Fruit fly (Drosophila melanogaster) whole organism, embryonic: ENCODE measurements around the gene sff.

Experiments used
- Antp ChIP-seq: fragments of 200-800 bp; sonication (Bioruptor generic); optimal IDR thresholded peaks from 3 replicates; lab custom pipeline; 2016; ENCODE audit warnings: missing biosample characterization, missing genetic modification characterization
- CG12104 ChIP-seq: fragments of 200-800 bp; sonication (Bioruptor generic); optimal IDR thresholded peaks from 3 replicates; lab custom pipeline; 2016; ENCODE audit warnings: missing biosample characterization, missing genetic modification characterization
- CG12219 ChIP-seq: fragments of 200-800 bp; sonication (Bioruptor generic); optimal IDR thresholded peaks from 3 replicates; lab custom pipeline; 2018; ENCODE audit warnings: missing biosample characterization, mild to moderate bottlenecking, missing genetic modification characterization
- CG12236 ChIP-seq: fragments of 200-800 bp; sonication (Bioruptor generic); optimal IDR thresholded peaks from 2 replicates; lab custom pipeline; 2016; ENCODE audit warnings: missing biosample characterization, missing genetic modification characterization
- CG13287 ChIP-seq: fragments of 200-800 bp; sonication (Bioruptor generic); IDR thresholded peaks from 2 replicates; pipeline ENCODE4 v1.3.6; 2022; ENCODE audit warnings: missing biosample characterization, missing genetic modification characterization; ENCODE audit not compliant: partially characterized antibody
- CG17802 ChIP-seq: fragments of 200-800 bp; sonication (Bioruptor generic); optimal IDR thresholded peaks from 2 replicates; lab custom pipeline; 2018; ENCODE audit warnings: missing biosample characterization, mild to moderate bottlenecking, missing genetic modification characterization, moderate library complexity
- CG18599 ChIP-seq: fragments of 200-800 bp; sonication (Bioruptor generic); optimal IDR thresholded peaks from 3 replicates; lab custom pipeline; 2017; ENCODE audit warnings: missing biosample characterization, missing genetic modification characterization, mild to moderate bottlenecking, moderate library complexity, missing genetic modification reagents
- CG18619 ChIP-seq: fragments of 200-800 bp; sonication (Bioruptor generic); optimal IDR thresholded peaks from 3 replicates; lab custom pipeline; 2017; ENCODE audit warnings: missing biosample characterization, mild to moderate bottlenecking, missing genetic modification characterization
- CG18764 ChIP-seq: fragments of 200-800 bp; sonication (Bioruptor generic); optimal IDR thresholded peaks from 3 replicates; lab custom pipeline; 2016; ENCODE audit warnings: missing biosample characterization, missing genetic modification characterization
- CG2116 ChIP-seq: fragments of 200-800 bp; sonication (Bioruptor generic); optimal IDR thresholded peaks from 3 replicates; lab custom pipeline; 2018; ENCODE audit warnings: missing biosample characterization, mild to moderate bottlenecking, missing genetic modification characterization
- CG2120 ChIP-seq: fragments of 200-800 bp; sonication (Bioruptor generic); optimal IDR thresholded peaks from 3 replicates; lab custom pipeline; 2016; ENCODE audit warnings: missing biosample characterization, missing genetic modification characterization
- CG2129 ChIP-seq: fragments of 200-800 bp; sonication (Bioruptor generic); IDR thresholded peaks from 2 replicates; pipeline ENCODE4 v1.3.6; 2022; ENCODE audit warnings: missing biosample characterization, missing genetic modification characterization; ENCODE audit not compliant: partially characterized antibody
- CG31441 ChIP-seq: fragments of 200-800 bp; sonication (Bioruptor generic); IDR thresholded peaks from 2 replicates; pipeline ENCODE4 v1.3.6; 2022; ENCODE audit warnings: missing biosample characterization, missing genetic modification characterization
- CG4360 ChIP-seq: fragments of 200-800 bp; sonication (Bioruptor generic); IDR thresholded peaks from 2 replicates; pipeline ENCODE4 v1.3.6; 2022; ENCODE audit warnings: missing biosample characterization, missing genetic modification characterization
- CG5245 ChIP-seq: fragments of 200-800 bp; sonication (Bioruptor generic); optimal IDR thresholded peaks from 3 replicates; lab custom pipeline; 2016; ENCODE audit warnings: missing biosample characterization, missing genetic modification characterization
- CG6272 ChIP-seq: fragments of 200-800 bp; sonication (Bioruptor generic); IDR thresholded peaks from 2 replicates; pipeline ENCODE4 v1.3.6; 2022; ENCODE audit warnings: missing biosample characterization, missing genetic modification characterization
- CG7928 ChIP-seq: fragments of 200-800 bp; sonication (Bioruptor generic); optimal IDR thresholded peaks from 2 replicates; lab custom pipeline; 2017; ENCODE audit warnings: missing biosample characterization, mild to moderate bottlenecking, missing genetic modification characterization
- CG8924 ChIP-seq: fragments of 200-800 bp; optimal IDR thresholded peaks from 3 replicates; lab custom pipeline; 2019; ENCODE audit warnings: missing biosample characterization, mild to moderate bottlenecking, missing genetic modification characterization, moderate library complexity
- CG9797 ChIP-seq: fragments of 200-800 bp; sonication (Bioruptor generic); optimal IDR thresholded peaks from 3 replicates; lab custom pipeline; 2018; ENCODE audit warnings: missing biosample characterization, mild to moderate bottlenecking, missing genetic modification characterization
- Camta ChIP-seq: fragments of 200-800 bp; sonication (Bioruptor generic); optimal IDR thresholded peaks from 2 replicates; lab custom pipeline; 2016; ENCODE audit warnings: missing biosample characterization, missing genetic modification characterization
- Chrac-16 ChIP-seq: fragments of 200-800 bp; sonication (Bioruptor generic); optimal IDR thresholded peaks from 3 replicates; lab custom pipeline; 2016; ENCODE audit warnings: missing biosample characterization, missing genetic modification characterization
- CrebB ChIP-seq: fragments of 200-800 bp; sonication (Bioruptor generic); optimal IDR thresholded peaks from 3 replicates; lab custom pipeline; 2018; ENCODE audit warnings: missing biosample characterization, mild to moderate bottlenecking, missing genetic modification characterization
- Dbx ChIP-seq: fragments of 200-800 bp; sonication (Bioruptor generic); IDR thresholded peaks from 3 replicates; pipeline ENCODE4 v1.3.6; 2022; ENCODE audit warnings: missing biosample characterization, missing genetic modification characterization
- Fer3 ChIP-seq: fragments of 200-800 bp; sonication (Bioruptor generic); optimal IDR thresholded peaks from 2 replicates; lab custom pipeline; 2018; ENCODE audit warnings: missing biosample characterization, mild to moderate bottlenecking, missing genetic modification characterization, moderate library complexity
- Kr ChIP-seq: fragments of 200-800 bp; sonication (Bioruptor generic); optimal IDR thresholded peaks from 2 replicates; lab custom pipeline; 2017; ENCODE audit warnings: missing biosample characterization, mild to moderate bottlenecking, missing genetic modification characterization
- Mad ChIP-seq: fragments of 200-800 bp; sonication (Bioruptor generic); optimal IDR thresholded peaks from 2 replicates; lab custom pipeline; 2016; ENCODE audit warnings: missing biosample characterization, missing genetic modification characterization
- Myb ChIP-seq: fragments of 200-800 bp; sonication (Bioruptor generic); optimal IDR thresholded peaks from 2 replicates; lab custom pipeline; 2016; ENCODE audit warnings: missing biosample characterization, missing genetic modification characterization
- Pdp1 ChIP-seq, 2 experiments: fragments of 200-800 bp; sonication (Bioruptor generic); optimal IDR thresholded peaks; 3 replicates each; lab custom pipeline; 2016; ENCODE audit warnings: missing biosample characterization in 2 of 2, missing genetic modification characterization in 2 of 2, mild to moderate bottlenecking in 1 of 2, moderate library complexity in 1 of 2
- Poxn ChIP-seq: fragments of 200-800 bp; sonication (Bioruptor generic); IDR thresholded peaks from 2 replicates; pipeline ENCODE4 v1.3.6; 2022; ENCODE audit warnings: missing biosample characterization, missing genetic modification characterization
- Trl ChIP-seq, 3 experiments: fragments of >200 bp in 2 of 3; fragments of 200-800 bp in 1 of 3; sonication (Bioruptor generic) in 1 of 3; optimal IDR thresholded peaks; 2 replicates in 1 of 3; 3 replicates in 2 of 3; lab custom pipeline; 2016 to 2017; ENCODE audit warnings: missing biosample characterization in 1 of 3, missing genetic modification characterization in 1 of 3
- aop ChIP-seq: fragments of 200-800 bp; sonication (Bioruptor generic); IDR thresholded peaks from 2 replicates; pipeline ENCODE4 v1.3.6; 2022; ENCODE audit warnings: missing biosample characterization, missing genetic modification characterization
- ase ChIP-seq: fragments of 200-800 bp; sonication (Bioruptor generic); IDR thresholded peaks from 3 replicates; pipeline ENCODE4 v1.3.6; 2022; ENCODE audit warnings: missing biosample characterization, missing genetic modification characterization
- cato ChIP-seq: fragments of 200-800 bp; sonication (Bioruptor generic); optimal IDR thresholded peaks from 2 replicates; lab custom pipeline; 2016; ENCODE audit warnings: missing biosample characterization, missing genetic modification characterization, borderline replicate concordance
- chn ChIP-seq: fragments of 200-800 bp; sonication (Bioruptor generic); optimal IDR thresholded peaks from 2 replicates; lab custom pipeline; 2016; ENCODE audit warnings: missing biosample characterization, missing genetic modification characterization
- crp ChIP-seq, 2 experiments: fragments of 200-800 bp; sonication (Bioruptor generic); optimal IDR thresholded peaks; 2 replicates in 1 of 2; 3 replicates in 1 of 2; lab custom pipeline; 2017; ENCODE audit warnings: missing biosample characterization in 2 of 2, missing genetic modification characterization in 2 of 2, mild to moderate bottlenecking in 1 of 2, moderate library complexity in 1 of 2
- dimm ChIP-seq: fragments of 200-800 bp; sonication (Bioruptor generic); IDR thresholded peaks from 2 replicates; pipeline ENCODE4 v1.3.6; 2022; ENCODE audit warnings: missing biosample characterization, missing genetic modification characterization
- eyg ChIP-seq: fragments of 200-800 bp; sonication (Bioruptor generic); optimal IDR thresholded peaks from 3 replicates; lab custom pipeline; 2016; ENCODE audit warnings: missing biosample characterization, missing genetic modification characterization
- ind ChIP-seq: fragments of 200-800 bp; sonication (Bioruptor generic); optimal IDR thresholded peaks from 3 replicates; lab custom pipeline; 2016; ENCODE audit warnings: missing biosample characterization, missing genetic modification characterization
- klu ChIP-seq: fragments of 200-800 bp; sonication (Bioruptor generic); IDR thresholded peaks from 2 replicates; pipeline ENCODE4 v1.3.6; 2022; ENCODE audit warnings: missing biosample characterization, missing genetic modification characterization
- luna ChIP-seq: fragments of 200-800 bp; sonication (Bioruptor generic); optimal IDR thresholded peaks from 2 replicates; lab custom pipeline; 2016; ENCODE audit warnings: missing biosample characterization, missing genetic modification characterization
- pum ChIP-seq: fragments of 200-800 bp; sonication (Bioruptor generic); optimal IDR thresholded peaks from 2 replicates; lab custom pipeline; 2016; ENCODE audit warnings: missing biosample characterization, missing genetic modification characterization
- sima ChIP-seq: fragments of 200-800 bp; sonication (Bioruptor generic); optimal IDR thresholded peaks from 2 replicates; lab custom pipeline; 2016; ENCODE audit warnings: missing biosample characterization, missing genetic modification characterization
- sug ChIP-seq: fragments of 200-800 bp; optimal IDR thresholded peaks from 2 replicates; lab custom pipeline; 2019; ENCODE audit warnings: missing biosample characterization, mild to moderate bottlenecking, missing genetic modification characterization, moderate library complexity
- tin ChIP-seq: fragments of 200-800 bp; sonication (Bioruptor generic); optimal IDR thresholded peaks from 3 replicates; lab custom pipeline; 2016; ENCODE audit warnings: missing biosample characterization, missing genetic modification characterization
- trem ChIP-seq: fragments of 200-800 bp; optimal IDR thresholded peaks from 3 replicates; lab custom pipeline; 2019; ENCODE audit warnings: missing biosample characterization, mild to moderate bottlenecking, missing genetic modification characterization, moderate library complexity
- unc-4 ChIP-seq: fragments of 200-800 bp; sonication (Bioruptor generic); IDR thresholded peaks from 2 replicates; pipeline ENCODE4 v1.3.6; 2022; ENCODE audit warnings: missing biosample characterization, missing genetic modification characterization; ENCODE audit not compliant: partially characterized antibody
- usp ChIP-seq: fragments of >200 bp; optimal IDR thresholded peaks from 2 replicates; lab custom pipeline; 2017; ENCODE audit warnings: missing biosample characterization, missing genetic modification characterization
- vfl ChIP-seq: fragments of 200-800 bp; sonication (Bioruptor generic); optimal IDR thresholded peaks from 2 replicates; lab custom pipeline; 2016; ENCODE audit warnings: missing biosample characterization, missing genetic modification characterization
- zfh2 ChIP-seq: fragments of 200-800 bp; sonication (Bioruptor generic); optimal IDR thresholded peaks from 2 replicates; lab custom pipeline; 2016; ENCODE audit warnings: missing biosample characterization, missing genetic modification characterization

Gene sff

DNA sequence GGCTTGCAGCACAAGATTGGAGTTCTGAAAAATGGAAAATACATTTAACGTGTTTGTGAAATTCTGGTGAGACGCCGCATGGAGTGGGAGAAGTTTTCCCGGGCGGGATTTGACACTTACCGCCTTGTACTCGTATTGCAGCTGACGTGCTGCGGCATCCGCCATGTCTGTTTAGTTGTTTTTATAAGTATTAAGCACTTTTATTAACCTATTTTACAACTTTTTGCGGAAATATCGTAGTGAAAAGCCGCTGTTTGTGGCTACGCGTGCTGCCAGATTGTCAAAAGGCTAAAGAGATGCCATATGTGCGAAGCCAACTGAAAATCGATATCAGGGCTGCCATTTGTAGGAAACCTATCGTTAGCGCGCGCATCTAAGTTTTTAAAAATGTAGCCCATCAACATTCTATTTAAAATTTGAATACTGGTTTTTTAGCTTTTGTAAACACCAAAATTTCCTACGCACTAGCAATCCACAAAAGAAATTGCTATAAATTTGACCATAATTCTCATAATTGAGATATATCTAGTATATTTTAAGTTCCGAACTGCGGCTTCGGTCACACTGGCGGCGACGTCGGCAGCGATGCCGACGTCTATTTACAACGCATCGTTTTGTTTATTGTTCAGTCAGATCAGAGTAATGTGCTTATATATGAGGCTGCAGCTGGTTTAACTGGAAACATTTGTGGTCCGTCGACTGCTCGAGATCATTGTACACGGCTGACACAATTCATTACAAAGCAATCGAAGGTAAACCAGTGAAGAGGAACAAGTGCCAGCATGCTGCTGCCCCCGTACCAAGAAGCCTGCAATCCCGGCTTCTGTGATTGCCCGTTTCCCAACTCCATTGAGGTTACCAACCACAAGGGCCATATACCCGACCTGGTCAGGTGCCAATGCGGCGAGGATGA, 43.2 kb upstream of the sff start, which contains the start of the genes Brr2 and CG10516 (continued):
- TF ChIP-seq CG2129 (GFP tag; lab: Robert Waterston, UW) (no peak), Dbx (GFP tag; lab: Robert Waterston, UW) (peak; percentile 36; the same call in 1 of the 3 replicates), pum (GFP tag; lab: Kevin White, UChicago) (peak; percentile 11), CrebB (tag; lab: Kevin White, UChicago) (no peak), Antp (peak; percentile 10), sima (no peak), Chrac-16 (GFP tag; lab: Kevin White, UChicago) (no peak), usp (GFP tag; lab: Kevin White, UChicago) (no peak), crp (GFP tag; optimal IDR thresholded peaks at IDR 0.05; lab: Kevin White, UChicago) (peak in 1 of 2 experiments; percentile 17), CG18764 (GFP tag; lab: Kevin White, UChicago) (no peak), CG31441 (GFP tag; lab: Robert Waterston, UW) (peak; percentile 73), eyg (GFP tag; lab: Kevin White, UChicago) (peak; percentile 41), dimm (no peak), sug (tag; lab: Kevin White, UChicago) (peak; percentile 43), CG17802 (tag; lab: Kevin White, UChicago) (no peak), CG4360 (GFP tag; lab: Robert Waterston, UW) (no peak), CG12236 (GFP tag; lab: Kevin White, UChicago) (no peak), Poxn (GFP tag; lab: Robert Waterston, UW) (no peak), Mad (GFP tag; lab: Kevin White, UChicago) (peak; percentile 35), cato (GFP tag; lab: Kevin White, UChicago) (no peak), vfl (GFP tag; lab: Kevin White, UChicago) (no peak), CG6272 (no peak), trem (tag; lab: Kevin White, UChicago) (peak; percentile 84), ase (GFP tag; lab: Robert Waterston, UW) (no peak), tin (GFP tag; lab: Kevin White, UChicago) (peak; percentile 13), CG12104 (GFP tag; lab: Kevin White, UChicago) (no peak), CG9797 (GFP tag; lab: Kevin White, UChicago) (peak; percentile 94), luna (no peak), CG18619 (GFP tag; lab: Kevin White, UChicago) (no peak), klu (GFP tag; lab: Robert Waterston, UW) (no peak), CG13287 (peak; percentile 62), CG2116 (GFP tag; lab: Kevin White, UChicago) (peak; percentile 78), aop (GFP tag; lab: Robert Waterston, UW) (no peak), CG2120 (peak; percentile 48), CG8924 (peak; percentile 23), unc-4 (GFP tag; lab: Robert Waterston, UW) (peak; percentile 38; the same call in 1 of the 2 replicates), CG7928 (GFP tag; lab: Kevin White, UChicago) (peak; percentile 30), Kr (no peak), ind (GFP tag; lab: Kevin White, UChicago) (no peak), CG18599 (GFP tag; lab: Kevin White, UChicago) (no peak), zfh2 (peak; percentile 31), Fer3 (tag; lab: Kevin White, UChicago) (no peak), Pdp1 (GFP tag; optimal IDR thresholded peaks at IDR 0.05; lab: Kevin White, UChicago) (peak; percentile 6 to 8), Myb (GFP tag; lab: Kevin White, UChicago) (peak; percentile 41), Trl (optimal IDR thresholded peaks at IDR 0.05; lab: Kevin White, UChicago) (no peak), Trl (GFP tag; optimal IDR thresholded peaks at IDR 0.05; lab: Kevin White, UChicago) (no peak), CG5245 (GFP tag; lab: Kevin White, UChicago) (no peak), CG12219 (GFP tag; lab: Kevin White, UChicago) (no peak), Camta (no peak), chn (GFP tag; lab: Kevin White, UChicago) (peak; percentile 27)
